Fruit fly (Drosophila melanogaster): ENCODE results near the gene mew.
A peak's percentile ranks its signal among the peaks of the same experiment; 100 is the strongest.

mew gene

DNA sequence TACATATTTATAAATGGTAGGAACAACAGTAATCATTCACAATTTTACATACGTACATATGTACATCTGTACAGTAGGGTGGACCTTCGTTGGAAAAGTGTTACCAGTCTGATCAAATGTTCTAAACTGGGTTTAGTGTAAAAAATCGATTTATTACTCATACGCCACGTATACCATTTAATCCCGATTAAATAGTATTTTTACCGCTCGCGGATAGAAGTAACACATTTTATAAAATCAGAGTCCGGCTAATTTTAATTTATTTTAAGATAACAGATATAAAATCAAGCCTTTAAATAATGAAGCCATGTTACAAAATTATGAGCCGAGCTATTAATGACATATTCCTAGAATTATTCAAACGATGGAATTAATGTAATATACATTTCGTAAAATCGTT is 37.9 kb downstream of the mew start:
- TF ChIP-seq CG11695 (GFP tag; IDR thresholded peaks at IDR 0.05) (0 out of 3 replicates have a peak, but pooled peaks have one; percentile 11), phol (tag; optimal IDR thresholded peaks at IDR 0.05) (peak; percentile 12), CG33557 (GFP tag; optimal IDR thresholded peaks at IDR 0.05) (no peak), bowl (GFP tag; IDR thresholded peaks at IDR 0.05) (no peak), CG9437 (GFP tag; optimal IDR thresholded peaks at IDR 0.05) (peak; percentile 5), sens (GFP tag) (peak; percentile 12), CG6272 (GFP tag; IDR thresholded peaks at IDR 0.05) (no peak), H2.0 (GFP tag; IDR thresholded peaks at IDR 0.05) (no peak), stwl (tag; optimal IDR thresholded peaks at IDR 0.05) (peak; percentile 14), CG17361 (GFP tag; IDR thresholded peaks at IDR 0.05) (0 out of 3 replicates have a peak, but pooled peaks have one; percentile 17), nmo (GFP tag; optimal IDR thresholded peaks at IDR 0.05) (no peak), CG11723 (GFP tag; optimal IDR thresholded peaks at IDR 0.05) (no peak)

dm6 chrX:13219290-13219689 is 39.0 kb downstream of the mew start:
- TF ChIP-seq Hr78 (GFP tag; optimal IDR thresholded peaks at IDR 0.05): peak in 1 of 2 experiments; percentile 75
- peak in 1 of 2 experiments; percentile 2 for TF ChIP-seq Pdp1 (GFP tag; optimal IDR thresholded peaks at IDR 0.05)
- TF ChIP-seq CG6254 (GFP tag; optimal IDR thresholded peaks at IDR 0.05): no peak
- no peak for TF ChIP-seq fd64A (GFP tag; optimal IDR thresholded peaks at IDR 0.05)
- peak; percentile 18 for TF ChIP-seq kni (GFP tag; optimal IDR thresholded peaks at IDR 0.05)
- peak; percentile 53; the same call in 1 of the 2 replicates for TF ChIP-seq vvl (GFP tag; IDR thresholded peaks at IDR 0.05)
- 0 out of 4 replicates have a peak, but pooled peaks have one; percentile 37 for TF ChIP-seq chinmo (GFP tag; IDR thresholded peaks at IDR 0.05; ENCODE audit: partially characterized antibody)
- no peak for TF ChIP-seq gt (GFP tag; IDR thresholded peaks at IDR 0.05)

dm6 chrX:13214056-13214455 is 44.2 kb downstream of the mew start:
- TF ChIP-seq stc (GFP tag; IDR thresholded peaks at IDR 0.05): peak; percentile 72
- TF ChIP-seq CG12769 (tag; optimal IDR thresholded peaks at IDR 0.05): peak; percentile 45
- peak in 1 of 3 experiments; percentile 2 for TF ChIP-seq lola (GFP tag; optimal IDR thresholded peaks at IDR 0.05)
- peak; percentile 74 for TF ChIP-seq PHDP (tag; optimal IDR thresholded peaks at IDR 0.05)
- TF ChIP-seq CG10979 (tag; optimal IDR thresholded peaks at IDR 0.05): peak; percentile 62
- TF ChIP-seq z (GFP tag; IDR thresholded peaks at IDR 0.05): no peak
- peak; percentile 49 for TF ChIP-seq CG4854 (GFP tag; optimal IDR thresholded peaks at IDR 0.05)
- TF ChIP-seq CG4730 (GFP tag; IDR thresholded peaks at IDR 0.05): peak; percentile 47
- 0 out of 2 replicates have a peak, but pooled peaks have one; percentile 10 for TF ChIP-seq dati (GFP tag; IDR thresholded peaks at IDR 0.05)
- TF ChIP-seq CG4360 (GFP tag; IDR thresholded peaks at IDR 0.05): no peak
- TF ChIP-seq psq (GFP tag; optimal IDR thresholded peaks at IDR 0.05): no peak
- TF ChIP-seq BtbVII (GFP tag; optimal IDR thresholded peaks at IDR 0.05): no peak
- TF ChIP-seq pita (GFP tag; optimal IDR thresholded peaks at IDR 0.05): no peak
- TF ChIP-seq Kr (GFP tag; optimal IDR thresholded peaks at IDR 0.05): no peak
- TF ChIP-seq ken (GFP tag; IDR thresholded peaks at IDR 0.05): peak; percentile 62; the same call in 1 of the 3 replicates
- TF ChIP-seq CG11504 (tag; optimal IDR thresholded peaks at IDR 0.05): peak; percentile 69
- no peak for TF ChIP-seq CG10959 (GFP tag; IDR thresholded peaks at IDR 0.05)
- no peak for TF ChIP-seq CG1832 (GFP tag; optimal IDR thresholded peaks at IDR 0.05)
- peak; percentile 50; the same call in 1 of the 4 replicates for TF ChIP-seq Gug (GFP tag; IDR thresholded peaks at IDR 0.05)
- peak; percentile 76 for TF ChIP-seq CG2120 (GFP tag; optimal IDR thresholded peaks at IDR 0.05)
- peak; percentile 27 for TF ChIP-seq D19B (GFP tag; optimal IDR thresholded peaks at IDR 0.05)
- TF ChIP-seq Lim3 (GFP tag; IDR thresholded peaks at IDR 0.05): no peak
- TF ChIP-seq CG10274 (GFP tag; optimal IDR thresholded peaks at IDR 0.05): no peak
- TF ChIP-seq CG14050 (GFP tag; IDR thresholded peaks at IDR 0.05): peak; percentile 29; the same call in 1 of the 3 replicates
- TF ChIP-seq CG33213 (GFP tag; optimal IDR thresholded peaks at IDR 0.05): peak; percentile 37
- TF ChIP-seq fu2 (GFP tag; optimal IDR thresholded peaks at IDR 0.05): peak; percentile 52
- no peak for TF ChIP-seq CG8765 (GFP tag; IDR thresholded peaks at IDR 0.05)
- TF ChIP-seq CG4282 (GFP tag; optimal IDR thresholded peaks at IDR 0.05): peak; percentile 17
- peak; percentile 56 for TF ChIP-seq CG15514 (GFP tag; optimal IDR thresholded peaks at IDR 0.05)
